Worm (Caenorhabditis elegans) whole organism, L4 larva: Measurements from ENCODE around the gene ari-1.4.

Experiments used
- F49E8.2 ChIP-seq: sonication (generic microtip); optimal IDR thresholded peaks from 2 replicates; lab custom pipeline; 2016; ENCODE audit warnings: missing compliant biosample characterization, mild to moderate bottlenecking, missing genetic modification characterization, borderline replicate concordance
- aha-1 ChIP-seq: fragments of 150-350 bp; peaks from one replicate; lab custom pipeline; 2014; ENCODE audit warnings: missing biosample characterization, missing genetic modification characterization
- ama-1 ChIP-seq: fragments of 150-350 bp; optimal IDR thresholded peaks from 2 replicates; lab custom pipeline; 2014; ENCODE audit warnings: inconsistent platforms, mixed read lengths
- ceh-20 ChIP-seq: fragments of 200-800 bp; sonication (Bioruptor generic); IDR thresholded peaks from 2 replicates; pipeline ENCODE4 v1.3.6; 2022; ENCODE audit warnings: missing genetic modification reagents, missing genetic modification characterization, missing compliant biosample characterization
- fos-1 ChIP-seq: fragments of 150-350 bp; optimal IDR thresholded peaks from 2 replicates; lab custom pipeline; 2014; ENCODE audit warnings: missing biosample characterization, missing genetic modification characterization
- gei-8 ChIP-seq: fragments of 200-800 bp; sonication (Bioruptor generic); optimal IDR thresholded peaks from 2 replicates; lab custom pipeline; 2018; ENCODE audit warnings: mild to moderate bottlenecking, missing genetic modification characterization, missing compliant biosample characterization
- lsy-2 ChIP-seq, 2 experiments: fragments of 150-350 bp in 1 of 2; sonication (generic microtip) in 1 of 2; optimal IDR thresholded peaks; 2 replicates each; lab custom pipeline; 2014 to 2017; ENCODE audit warnings: missing biosample characterization in 2 of 2, missing genetic modification characterization in 2 of 2
- mep-1 ChIP-seq: fragments of 150-350 bp; sonication (generic microtip); optimal IDR thresholded peaks from 3 replicates; lab custom pipeline; 2014; ENCODE audit warnings: missing biosample characterization, missing genetic modification characterization
- nhr-11 ChIP-seq: fragments of 150-350 bp; optimal IDR thresholded peaks from 2 replicates; lab custom pipeline; 2014; ENCODE audit warnings: missing biosample characterization, missing genetic modification characterization
- nhr-42 ChIP-seq: fragments of 200-800 bp; sonication (Bioruptor generic); IDR thresholded peaks from 2 replicates; pipeline ENCODE4 v1.3.6; 2022; ENCODE audit warnings: missing genetic modification characterization, missing compliant biosample characterization
- snpc-4 ChIP-seq: fragments of 150-350 bp; optimal IDR thresholded peaks from 2 replicates; lab custom pipeline; 2014; ENCODE audit warnings: missing biosample characterization, missing genetic modification characterization
- tag-97 ChIP-seq: fragments of 200-800 bp; sonication (Bioruptor generic); IDR thresholded peaks from 2 replicates; pipeline ENCODE4 v1.3.6; 2022; ENCODE audit warnings: missing genetic modification characterization, missing compliant biosample characterization
- unc-62 ChIP-seq, 3 experiments: fragments of 150-350 bp in 1 of 3; sonication (generic microtip); optimal IDR thresholded peaks in 2 of 3; peaks in 1 of 3; 1 replicate in 1 of 3; 2 replicates in 2 of 3; lab custom pipeline; 2014 to 2017; ENCODE audit warnings: missing biosample characterization in 3 of 3, missing genetic modification characterization in 3 of 3, missing genetic modification reagents in 3 of 3, missing genotype in 1 of 3

DNA sequence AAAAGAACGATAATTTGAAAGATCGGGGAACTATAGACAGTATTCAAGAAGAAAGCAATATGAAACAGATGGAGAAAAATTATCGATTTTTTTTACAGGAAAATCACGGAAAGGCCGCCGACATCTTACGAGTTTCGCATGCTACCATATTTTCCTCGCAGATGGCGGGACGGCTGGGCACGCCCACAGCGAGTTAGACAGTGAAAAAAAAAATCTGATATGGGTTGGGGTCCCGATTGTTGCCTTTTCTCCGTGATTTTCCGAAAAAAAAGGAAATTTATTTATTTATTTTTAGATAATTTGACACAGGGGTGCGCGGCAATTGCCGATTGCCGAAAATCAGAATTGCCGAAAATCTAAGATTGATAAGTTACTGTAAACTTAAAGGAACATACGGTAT lies 26.4 kb upstream of the ari-1.4 start:
- TF ChIP-seq nhr-11 (tag; lab: Kevin White, UChicago) (no peak), F49E8.2 (no peak), ceh-20 (no peak), snpc-4 (no peak), gei-8 (GFP tag; lab: Kevin White, UChicago) (no peak), mep-1 (tag; lab: Kevin White, UChicago) (no peak), tag-97 (GFP tag; lab: Robert Waterston, UW) (no peak), nhr-42 (GFP tag; lab: Robert Waterston, UW) (no peak), aha-1 (tag; lab: Kevin White, UChicago) (no peak), fos-1 (tag; lab: Kevin White, UChicago) (no peak), unc-62 (GFP tag; optimal IDR thresholded peaks at IDR 0.05 in 1 of 2; lab: Kevin White, UChicago) (no peak), unc-62 (tag; optimal IDR thresholded peaks at IDR 0.05; lab: Kevin White, UChicago) (no peak), ama-1 (lab: Kevin White, UChicago) (no peak), lsy-2 (tag; optimal IDR thresholded peaks at IDR 0.05; lab: Kevin White, UChicago) (no peak)
